Worm (Caenorhabditis elegans): ENCODE data around the gene K02E11.7.
"Not testable (repeated sequence)": the region's sequence is repeated elsewhere in the genome, so short reads cannot be mapped to it uniquely, and the experiment has no call there.

DNA sequence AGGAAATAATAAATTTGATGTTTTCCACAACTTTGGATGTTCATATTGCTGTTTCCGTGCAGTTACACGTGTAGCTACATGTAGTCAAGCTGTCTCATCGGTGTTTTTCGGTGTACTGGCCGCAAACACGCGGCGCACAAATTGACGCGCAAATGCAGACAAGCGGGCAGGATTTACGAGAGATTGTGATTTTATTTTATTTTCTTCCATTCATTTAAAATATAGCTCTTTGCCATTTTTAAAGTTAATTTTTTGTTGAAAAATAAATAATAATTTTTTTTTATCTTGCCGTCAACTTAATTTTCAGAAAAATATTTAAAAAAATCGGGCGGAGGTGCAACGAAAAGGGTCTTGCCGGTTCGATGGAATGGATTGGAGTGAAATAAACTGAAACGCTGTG lies 20.1 kb upstream of the K02E11.7 start, which contains the start of gene F40G12.7:
- TF ChIP-seq ama-1 (optimal IDR thresholded peaks at IDR 0.05); ceh-82 (tag; optimal IDR thresholded peaks at IDR 0.05); nhr-12 (tag; optimal IDR thresholded peaks at IDR 0.05); mdl-1 (tag; optimal IDR thresholded peaks at IDR 0.05); unc-62 (GFP tag; optimal IDR thresholded peaks at IDR 0.05); elt-3 (tag; optimal IDR thresholded peaks at IDR 0.05); zag-1 (tag; optimal IDR thresholded peaks at IDR 0.05); nhr-11 (tag; optimal IDR thresholded peaks at IDR 0.05); ztf-4 (tag; optimal IDR thresholded peaks at IDR 0.05); snpc-4 (tag; optimal IDR thresholded peaks at IDR 0.05); nhr-77 (tag; optimal IDR thresholded peaks at IDR 0.05); sma-9 (GFP tag; optimal IDR thresholded peaks at IDR 0.05); sma-9 (tag; optimal IDR thresholded peaks at IDR 0.05): not testable (repeated sequence)

All from whole organism, L2 larva.